Worm (Caenorhabditis elegans) whole organism, L3 larva: Measurements from ENCODE around the gene DC2.5.
A peak's percentile ranks its signal among the peaks of the same experiment; 100 is the strongest.
"Not testable (repeated sequence)": the region's sequence is repeated elsewhere in the genome, so short reads cannot be mapped to it uniquely, and the experiment has no call there.

Experiments
- R02D3.7 ChIP-seq: fragments of 150-350 bp; optimal IDR thresholded peaks from 2 replicates; lab custom pipeline; 2014; ENCODE audit warnings: missing biosample characterization, missing genetic modification characterization
- aly-2 ChIP-seq: fragments of 150-350 bp; optimal IDR thresholded peaks from 2 replicates; lab custom pipeline; 2014; ENCODE audit warnings: missing biosample characterization, missing genetic modification characterization
- ama-1 ChIP-seq: fragments of 150-350 bp; optimal IDR thresholded peaks from 2 replicates; lab custom pipeline; 2018
- ceh-16 ChIP-seq: sonication (generic microtip); optimal IDR thresholded peaks from 2 replicates; lab custom pipeline; 2017; ENCODE audit warnings: missing biosample characterization, missing genetic modification characterization
- ceh-28 ChIP-seq: fragments of 150-350 bp; optimal IDR thresholded peaks from 2 replicates; lab custom pipeline; 2014; ENCODE audit warnings: missing biosample characterization, missing genetic modification reagents, missing genetic modification characterization
- ceh-82 ChIP-seq: fragments of 150-350 bp; optimal IDR thresholded peaks from 2 replicates; lab custom pipeline; 2014; ENCODE audit warnings: missing biosample characterization, missing genetic modification characterization
- daf-12 ChIP-seq: fragments of 150-350 bp; optimal IDR thresholded peaks from 2 replicates; lab custom pipeline; 2014; ENCODE audit warnings: missing biosample characterization, missing genetic modification reagents, missing genetic modification characterization
- egl-27 ChIP-seq: sonication (generic microtip); optimal IDR thresholded peaks from 4 replicates; lab custom pipeline; 2017; ENCODE audit warnings: missing biosample characterization, missing genetic modification reagents, missing genetic modification characterization
- egl-5 ChIP-seq: fragments of 150-350 bp; optimal IDR thresholded peaks from 2 replicates; lab custom pipeline; 2017; ENCODE audit warnings: missing biosample characterization, missing genetic modification reagents, missing genetic modification characterization, inconsistent platforms
- elt-2 ChIP-seq: sonication (generic microtip); optimal IDR thresholded peaks from 2 replicates; lab custom pipeline; 2016; ENCODE audit warnings: missing genetic modification reagents, mild to moderate bottlenecking, missing genetic modification characterization, missing compliant biosample characterization
- elt-3 ChIP-seq, 3 experiments: fragments of 150-350 bp in 1 of 3; sonication (generic microtip) in 2 of 3; optimal IDR thresholded peaks; 2 replicates in 2 of 3; 4 replicates in 1 of 3; lab custom pipeline; 2014 to 2017; ENCODE audit warnings: missing biosample characterization in 3 of 3, missing genetic modification characterization in 3 of 3
- eor-1 ChIP-seq, 2 experiments: fragments of 150-350 bp; optimal IDR thresholded peaks; 2 replicates each; lab custom pipeline; 2014 to 2018; ENCODE audit warnings: missing biosample characterization in 2 of 2, missing genetic modification characterization in 2 of 2
- fkh-10 ChIP-seq: sonication (generic microtip); optimal IDR thresholded peaks from 2 replicates; lab custom pipeline; 2017; ENCODE audit warnings: missing biosample characterization, missing genetic modification reagents, missing genetic modification characterization
- fkh-2 ChIP-seq: fragments of 150-350 bp; optimal IDR thresholded peaks from 2 replicates; lab custom pipeline; 2014; ENCODE audit warnings: missing biosample characterization, missing genetic modification reagents, missing genetic modification characterization
- hmg-11 ChIP-seq: sonication (generic microtip); optimal IDR thresholded peaks from 2 replicates; lab custom pipeline; 2016; ENCODE audit warnings: missing genetic modification characterization, missing compliant biosample characterization
- jun-1 ChIP-seq: fragments of 150-350 bp; optimal IDR thresholded peaks from 2 replicates; lab custom pipeline; 2014; ENCODE audit warnings: missing biosample characterization, missing genetic modification reagents, missing genetic modification characterization
- lin-15B ChIP-seq: fragments of 150-350 bp; optimal IDR thresholded peaks from 2 replicates; lab custom pipeline; 2014; ENCODE audit warnings: missing biosample characterization, missing genetic modification characterization
- lin-39 ChIP-seq: fragments of 150-350 bp; optimal IDR thresholded peaks from 2 replicates; lab custom pipeline; 2018; ENCODE audit warnings: missing biosample characterization, missing genetic modification reagents, missing genetic modification characterization
- lsy-12 ChIP-seq: sonication (generic microtip); optimal IDR thresholded peaks from 2 replicates; lab custom pipeline; 2016; ENCODE audit warnings: mild to moderate bottlenecking, missing genetic modification characterization, missing compliant biosample characterization
- mdl-1 ChIP-seq: fragments of 150-350 bp; optimal IDR thresholded peaks from 2 replicates; lab custom pipeline; 2014; ENCODE audit warnings: missing biosample characterization, missing genetic modification characterization
- mml-1 ChIP-seq: fragments of 150-350 bp; sonication (generic microtip); optimal IDR thresholded peaks from 3 replicates; lab custom pipeline; 2014; ENCODE audit warnings: missing biosample characterization, missing genetic modification characterization
- nfya-1 ChIP-seq: sonication (generic microtip); optimal IDR thresholded peaks from 2 replicates; lab custom pipeline; 2017; ENCODE audit warnings: missing genetic modification characterization, mild to moderate bottlenecking, missing compliant biosample characterization, antibody characterized with exemption, moderate library complexity; ENCODE audit not compliant: insufficient read depth
- nhr-12 ChIP-seq: fragments of 150-350 bp; optimal IDR thresholded peaks from 2 replicates; lab custom pipeline; 2014; ENCODE audit warnings: missing biosample characterization, missing genetic modification characterization
- nhr-25 ChIP-seq: sonication (generic microtip); optimal IDR thresholded peaks from 2 replicates; lab custom pipeline; 2017; ENCODE audit warnings: missing biosample characterization, missing genetic modification characterization
- nhr-67 ChIP-seq: fragments of 150-350 bp; optimal IDR thresholded peaks from 2 replicates; lab custom pipeline; 2014; ENCODE audit warnings: missing biosample characterization, missing genetic modification characterization
- nhr-76 ChIP-seq: fragments of 150-350 bp; sonication (generic microtip); optimal IDR thresholded peaks from 5 replicates; lab custom pipeline; 2014; ENCODE audit warnings: missing biosample characterization, missing genetic modification characterization
- nhr-77 ChIP-seq: fragments of 150-350 bp; optimal IDR thresholded peaks from 2 replicates; lab custom pipeline; 2014; ENCODE audit warnings: missing biosample characterization, missing genetic modification characterization
- pha-4 ChIP-seq: fragments of 150-350 bp; optimal IDR thresholded peaks from 2 replicates; lab custom pipeline; 2014; ENCODE audit warnings: missing biosample characterization, missing genetic modification reagents, missing genetic modification characterization
- pqm-1 ChIP-seq: fragments of 150-350 bp; optimal IDR thresholded peaks from 2 replicates; lab custom pipeline; 2017; ENCODE audit warnings: missing biosample characterization, missing genetic modification characterization, inconsistent platforms
- sea-2 ChIP-seq: fragments of 150-350 bp; sonication (generic microtip); optimal IDR thresholded peaks from 4 replicates; lab custom pipeline; 2014; ENCODE audit warnings: missing biosample characterization, missing genetic modification reagents, missing genetic modification characterization
- skn-1 ChIP-seq: fragments of 150-350 bp; optimal IDR thresholded peaks from 2 replicates; lab custom pipeline; 2014; ENCODE audit warnings: missing biosample characterization, missing genetic modification characterization
- snpc-4 ChIP-seq: fragments of 150-350 bp; optimal IDR thresholded peaks from 2 replicates; lab custom pipeline; 2014; ENCODE audit warnings: missing biosample characterization, missing genetic modification characterization
- unc-39 ChIP-seq: sonication (generic microtip); optimal IDR thresholded peaks from 4 replicates; lab custom pipeline; 2017; ENCODE audit warnings: missing biosample characterization, missing genetic modification characterization
- zag-1 ChIP-seq: fragments of 150-350 bp; optimal IDR thresholded peaks from 2 replicates; lab custom pipeline; 2014; ENCODE audit warnings: missing biosample characterization, missing genetic modification characterization
- ztf-11 ChIP-seq: fragments of 150-350 bp; optimal IDR thresholded peaks from 2 replicates; lab custom pipeline; 2014; ENCODE audit warnings: missing biosample characterization, missing genetic modification characterization
- ztf-4 ChIP-seq: fragments of 150-350 bp; optimal IDR thresholded peaks from 2 replicates; lab custom pipeline; 2014; ENCODE audit warnings: missing biosample characterization, missing genetic modification characterization

The DC2.5 gene

ce11 chrV:212687-213086 is at the start of gene DC2.5:
Gene DC2.5 (minus strand): TSS chrV:212787.
- TF ChIP-seq aly-2 (tag; lab: Kevin White, UChicago); nfya-1; egl-5 (tag; lab: Kevin White, UChicago): not testable (repeated sequence)

ce11 chrV:260334-260733 is 47.7 kb upstream of the DC2.5 start:
- peak; percentile 53 for TF ChIP-seq pha-4 (tag; lab: Kevin White, UChicago)
- no peak for TF ChIP-seq mml-1
- no peak for TF ChIP-seq ztf-11 (tag; lab: Kevin White, UChicago)
- peak; percentile 4 for TF ChIP-seq hmg-11

ce11 chrV:258730-259129 is 46.1 kb upstream of the DC2.5 start, which contains the start of gene nhr-204:
Gene nhr-204 (minus strand): TSS chrV:258830.
- no peak for TF ChIP-seq eor-1 (tag; optimal IDR thresholded peaks at IDR 0.05; lab: Kevin White, UChicago)
- no peak for TF ChIP-seq nhr-77 (tag; lab: Kevin White, UChicago)
- TF ChIP-seq lin-39 (tag; lab: Kevin White, UChicago), result no peak
- TF ChIP-seq skn-1, result no peak
- TF ChIP-seq elt-2 (tag; lab: Kevin White, UChicago), result no peak
- no peak for TF ChIP-seq egl-5 (tag; lab: Kevin White, UChicago)
- TF ChIP-seq unc-39, result no peak
- TF ChIP-seq ama-1 (lab: Kevin White, UChicago), result no peak
- TF ChIP-seq R02D3.7, result no peak
- no peak for TF ChIP-seq snpc-4 (tag; lab: Kevin White, UChicago)
- no peak for TF ChIP-seq egl-27
- no peak for TF ChIP-seq nhr-25
- no peak for TF ChIP-seq sea-2 (GFP tag; lab: Kevin White, UChicago)
- no peak for TF ChIP-seq fkh-2
- TF ChIP-seq ztf-4 (tag; lab: Kevin White, UChicago), result no peak
- TF ChIP-seq lin-15B (tag; lab: Kevin White, UChicago), result no peak
- no peak for TF ChIP-seq pqm-1 (tag; lab: Kevin White, UChicago)
- no peak for TF ChIP-seq fkh-10

ce11 chrV:254591-254990 is 42.0 kb upstream of the DC2.5 start, which contains the start of gene str-121:
Gene str-121 (minus strand): TSS chrV:254691.
- TF ChIP-seq lin-39 (tag; lab: Kevin White, UChicago) (no peak), ceh-16 (tag; lab: Kevin White, UChicago) (no peak), skn-1 (no peak), egl-5 (tag; lab: Kevin White, UChicago) (no peak), pqm-1 (tag; lab: Kevin White, UChicago) (no peak), egl-27 (no peak), lsy-12 (tag; lab: Kevin White, UChicago) (no peak)
- TF ChIP-seq, all 47 proteins: peak for 0

- TF ChIP-seq eor-1 (tag; optimal IDR thresholded peaks at IDR 0.05; lab: Kevin White, UChicago) (no peak), nhr-76 (tag; lab: Kevin White, UChicago) (no peak), elt-2 (tag; lab: Kevin White, UChicago) (no peak), fkh-10 (no peak), zag-1 (tag; lab: Kevin White, UChicago) (no peak), elt-3 (tag; optimal IDR thresholded peaks at IDR 0.05; lab: Kevin White, UChicago) (no peak)
Measured at ce11 chrV:251652-252051, 39.1 kb upstream of the DC2.5 start, which contains the start of gene oac-39. Gene oac-39 (minus strand): TSS chrV:251752.

ce11 chrV:248636-249035 is 36.0 kb upstream of the DC2.5 start:
- no peak for TF ChIP-seq ceh-28
- TF ChIP-seq unc-39, result no peak
- TF ChIP-seq zag-1 (tag; lab: Kevin White, UChicago), result no peak
- TF ChIP-seq fkh-2, result no peak
- TF ChIP-seq mdl-1 (tag; lab: Kevin White, UChicago), result no peak
- TF ChIP-seq nhr-67 (tag; lab: Kevin White, UChicago), result no peak
- TF ChIP-seq daf-12, result no peak
- TF ChIP-seq R02D3.7, result no peak
- TF ChIP-seq ztf-4 (tag; lab: Kevin White, UChicago), result no peak
- TF ChIP-seq lin-15B (tag; lab: Kevin White, UChicago), result no peak
- no peak for TF ChIP-seq ama-1 (lab: Kevin White, UChicago)
- no peak for TF ChIP-seq ztf-11 (tag; lab: Kevin White, UChicago)
- no peak for TF ChIP-seq nhr-12
- TF ChIP-seq lin-39 (tag; lab: Kevin White, UChicago), result no peak
- no peak for TF ChIP-seq jun-1 (tag; lab: Kevin White, UChicago)
- TF ChIP-seq ceh-82 (tag; lab: Kevin White, UChicago), result no peak
- TF ChIP-seq, all 47 proteins: peak for 0
